Fruit fly (Drosophila melanogaster): ENCODE data around the gene Cpr67B.

DNA sequence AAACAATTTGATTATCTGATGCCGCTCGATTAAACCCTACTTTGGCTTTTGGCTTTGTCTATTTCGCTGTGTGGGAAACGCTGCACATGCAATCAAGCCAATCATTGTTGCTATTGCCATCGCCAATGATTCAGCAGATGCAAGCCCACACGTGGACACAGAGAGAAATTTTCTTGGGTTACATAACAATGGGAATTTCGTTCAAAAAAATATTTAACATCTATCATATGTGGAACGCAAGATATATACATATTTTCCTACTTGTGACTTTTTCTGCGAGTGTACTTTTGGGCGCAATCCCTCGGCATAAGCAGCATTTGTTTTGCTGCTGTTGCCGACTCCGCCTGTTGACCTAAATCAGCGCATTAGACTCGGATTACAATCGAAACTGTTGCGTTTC, 14.7 kb downstream of the Cpr67B start:
- no peak for TF ChIP-seq fru (optimal IDR thresholded peaks at IDR 0.05)
- no peak for TF ChIP-seq usp (GFP tag; optimal IDR thresholded peaks at IDR 0.05)
- no peak for TF ChIP-seq CG6765 (GFP tag; optimal IDR thresholded peaks at IDR 0.05)
- no peak for TF ChIP-seq bab2 (GFP tag; optimal IDR thresholded peaks at IDR 0.05)
